Fruit fly (Drosophila melanogaster) whole organism, embryonic: Measurements from ENCODE around the gene Rtc1.

Source experiments
- CG1024 ChIP-seq: fragments of 200-800 bp; sonication (Bioruptor generic); IDR thresholded peaks from 2 replicates; pipeline ENCODE4 v1.3.6; 2022; ENCODE audit warnings: missing biosample characterization, missing genetic modification characterization
- CG11504 ChIP-seq: fragments of 200-800 bp; sonication (Bioruptor generic); optimal IDR thresholded peaks from 3 replicates; lab custom pipeline; 2019; ENCODE audit warnings: missing biosample characterization, mild to moderate bottlenecking, missing genetic modification characterization, moderate library complexity
- CG13424 ChIP-seq: fragments of 200-800 bp; sonication (Bioruptor generic); optimal IDR thresholded peaks from 2 replicates; lab custom pipeline; 2019; ENCODE audit warnings: missing biosample characterization, mild to moderate bottlenecking, missing genetic modification characterization, moderate library complexity
- CG14860 ChIP-seq: fragments of 200-800 bp; sonication (Bioruptor generic); IDR thresholded peaks from 3 replicates; pipeline ENCODE4 v1.3.6; 2022; ENCODE audit warnings: missing biosample characterization, missing genetic modification characterization; ENCODE audit not compliant: partially characterized antibody
- CG15479 ChIP-seq: fragments of 200-800 bp; sonication (Bioruptor generic); optimal IDR thresholded peaks from 3 replicates; lab custom pipeline; 2019; ENCODE audit warnings: missing biosample characterization, mild to moderate bottlenecking, missing genetic modification characterization, moderate library complexity
- CG16813 ChIP-seq: fragments of 200-800 bp; sonication (Bioruptor generic); IDR thresholded peaks from 3 replicates; pipeline ENCODE4 v1.3.6; 2022; ENCODE audit warnings: missing biosample characterization, missing genetic modification characterization; ENCODE audit not compliant: partially characterized antibody
- CG18011 ChIP-seq: fragments of 200-800 bp; sonication (Bioruptor generic); optimal IDR thresholded peaks from 2 replicates; lab custom pipeline; 2017; ENCODE audit warnings: missing biosample characterization, missing genetic modification characterization, mild to moderate bottlenecking, moderate library complexity, missing genotype
- CG18262 ChIP-seq: fragments of 200-800 bp; optimal IDR thresholded peaks from 3 replicates; lab custom pipeline; 2019; ENCODE audit warnings: missing biosample characterization, mild to moderate bottlenecking, missing genetic modification characterization, moderate library complexity
- CG2199 ChIP-seq: fragments of 200-800 bp; sonication (Bioruptor generic); IDR thresholded peaks from 3 replicates; pipeline ENCODE4 v1.3.6; 2022; ENCODE audit warnings: missing biosample characterization, missing genetic modification characterization
- CG2712 ChIP-seq: fragments of 200-800 bp; optimal IDR thresholded peaks from 3 replicates; lab custom pipeline; 2019; ENCODE audit warnings: missing biosample characterization, mild to moderate bottlenecking, missing genetic modification characterization, moderate library complexity
- CG33213 ChIP-seq: fragments of 200-800 bp; sonication (Bioruptor generic); optimal IDR thresholded peaks from 3 replicates; lab custom pipeline; 2016; ENCODE audit warnings: missing biosample characterization, missing genetic modification characterization
- CG3407 ChIP-seq: fragments of 200-800 bp; sonication (Bioruptor generic); optimal IDR thresholded peaks from 2 replicates; lab custom pipeline; 2018; ENCODE audit warnings: missing biosample characterization, mild to moderate bottlenecking, missing genetic modification characterization
- CG43689 ChIP-seq: fragments of 200-800 bp; sonication (Bioruptor generic); IDR thresholded peaks from 2 replicates; pipeline ENCODE4 v1.3.6; 2022; ENCODE audit warnings: missing biosample characterization, missing genetic modification characterization
- CG9215 ChIP-seq: fragments of 200-800 bp; sonication (Bioruptor generic); IDR thresholded peaks from 2 replicates; pipeline ENCODE4 v1.3.6; 2022; ENCODE audit warnings: missing biosample characterization, missing genetic modification characterization
- CG9817 ChIP-seq: fragments of 200-800 bp; sonication (Bioruptor generic); optimal IDR thresholded peaks from 2 replicates; lab custom pipeline; 2018; ENCODE audit warnings: missing biosample characterization, mild to moderate bottlenecking, missing genetic modification characterization, moderate library complexity
- CG9876 ChIP-seq: fragments of 200-800 bp; sonication (Bioruptor generic); optimal IDR thresholded peaks from 2 replicates; lab custom pipeline; 2016; ENCODE audit warnings: missing biosample characterization, missing genetic modification characterization
- CG9932 ChIP-seq: fragments of 200-800 bp; sonication (Bioruptor generic); IDR thresholded peaks from 2 replicates; pipeline ENCODE4 v1.3.6; 2022; ENCODE audit warnings: missing biosample characterization, missing genetic modification characterization
- D19B ChIP-seq: fragments of 200-800 bp; sonication (Bioruptor generic); optimal IDR thresholded peaks from 2 replicates; lab custom pipeline; 2017; ENCODE audit warnings: missing biosample characterization, mild to moderate bottlenecking, missing genetic modification characterization
- Gsc ChIP-seq: fragments of 200-800 bp; sonication (Bioruptor generic); IDR thresholded peaks from 2 replicates; pipeline ENCODE4 v1.3.6; 2022; ENCODE audit warnings: missing biosample characterization, missing genetic modification characterization
- HHEX ChIP-seq: fragments of 200-800 bp; sonication (Bioruptor generic); optimal IDR thresholded peaks from 3 replicates; lab custom pipeline; 2017; ENCODE audit warnings: missing biosample characterization, mild to moderate bottlenecking, missing genetic modification characterization, missing genetic modification reagents
- Hmx ChIP-seq: fragments of 200-800 bp; sonication (Bioruptor generic); optimal IDR thresholded peaks from 2 replicates; lab custom pipeline; 2016; ENCODE audit warnings: missing biosample characterization, missing genetic modification characterization
- Lpt ChIP-seq: fragments of >200 bp; optimal IDR thresholded peaks from 2 replicates; lab custom pipeline; 2018; ENCODE audit warnings: missing biosample characterization, missing genetic modification characterization
- MBD-R2 ChIP-seq: fragments of 200-800 bp; sonication (Bioruptor generic); IDR thresholded peaks from 2 replicates; pipeline ENCODE4 v1.3.6; 2022; ENCODE audit warnings: missing biosample characterization, missing genetic modification characterization
- Med ChIP-seq: fragments of 200-800 bp; sonication (Bioruptor generic); peaks from one replicate; lab custom pipeline; 2016; ENCODE audit warnings: missing biosample characterization, missing genetic modification characterization, mild to moderate bottlenecking, inconsistent platforms, moderate library complexity
- NC2α ChIP-seq: fragments of 200-800 bp; sonication (Bioruptor generic); optimal IDR thresholded peaks from 2 replicates; lab custom pipeline; 2016; ENCODE audit warnings: missing biosample characterization, missing genetic modification characterization
- Nf-YC ChIP-seq: fragments of 200-800 bp; optimal IDR thresholded peaks from 3 replicates; lab custom pipeline; 2019; ENCODE audit warnings: missing biosample characterization, mild to moderate bottlenecking, missing genetic modification characterization, moderate library complexity
- Oli ChIP-seq: fragments of 200-800 bp; sonication (Bioruptor generic); optimal IDR thresholded peaks from 2 replicates; lab custom pipeline; 2018; ENCODE audit warnings: missing biosample characterization, mild to moderate bottlenecking, missing genetic modification characterization, moderate library complexity
- Rx ChIP-seq: fragments of 200-800 bp; sonication (Bioruptor generic); IDR thresholded peaks from 2 replicates; pipeline ENCODE4 v1.3.6; 2022; ENCODE audit warnings: missing biosample characterization, missing genetic modification characterization
- Xbp1 ChIP-seq: fragments of 200-800 bp; sonication (Bioruptor generic); optimal IDR thresholded peaks from 3 replicates; lab custom pipeline; 2016; ENCODE audit warnings: missing biosample characterization, mild to moderate bottlenecking, missing genetic modification characterization
- abd-A ChIP-seq: fragments of 200-800 bp; sonication (Bioruptor generic); optimal IDR thresholded peaks from 3 replicates; lab custom pipeline; 2019; ENCODE audit warnings: missing biosample characterization, mild to moderate bottlenecking, missing genetic modification characterization, moderate library complexity
- aop ChIP-seq: fragments of 200-800 bp; sonication (Bioruptor generic); IDR thresholded peaks from 2 replicates; pipeline ENCODE4 v1.3.6; 2022; ENCODE audit warnings: missing biosample characterization, missing genetic modification characterization
- bowl ChIP-seq: fragments of 200-800 bp; sonication (Bioruptor generic); IDR thresholded peaks from 2 replicates; pipeline ENCODE4 v1.3.6; 2022; ENCODE audit warnings: missing biosample characterization, missing genetic modification characterization
- bsh ChIP-seq, 2 experiments: fragments of 200-800 bp; sonication (Bioruptor generic); optimal IDR thresholded peaks; 2 replicates each; lab custom pipeline; 2017 to 2018; ENCODE audit warnings: mild to moderate bottlenecking in 2 of 2, missing biosample characterization in 2 of 2, missing genetic modification characterization in 2 of 2, moderate library complexity in 1 of 2
- cg ChIP-seq: fragments of 200-800 bp; sonication (Bioruptor generic); optimal IDR thresholded peaks from 3 replicates; lab custom pipeline; 2019; ENCODE audit warnings: missing biosample characterization, mild to moderate bottlenecking, missing genetic modification characterization, moderate library complexity
- croc ChIP-seq: fragments of 200-800 bp; sonication (Bioruptor generic); conservative IDR thresholded peaks from 3 replicates; pipeline ENCODE4 v1.3.6; 2022; ENCODE audit warnings: missing biosample characterization, missing genetic modification characterization
- ind ChIP-seq: fragments of 200-800 bp; sonication (Bioruptor generic); optimal IDR thresholded peaks from 3 replicates; lab custom pipeline; 2016; ENCODE audit warnings: missing biosample characterization, missing genetic modification characterization
- kni ChIP-seq: fragments of 200-800 bp; sonication (Bioruptor generic); optimal IDR thresholded peaks from 3 replicates; lab custom pipeline; 2017; ENCODE audit warnings: mild to moderate bottlenecking, missing biosample characterization, missing genetic modification reagents, missing genetic modification characterization
- lilli ChIP-seq: fragments of 200-800 bp; sonication (Bioruptor generic); optimal IDR thresholded peaks from 3 replicates; lab custom pipeline; 2016; ENCODE audit warnings: missing biosample characterization, missing genetic modification characterization
- lmd ChIP-seq: fragments of 200-800 bp; sonication (Bioruptor generic); IDR thresholded peaks from 2 replicates; pipeline ENCODE4 v1.3.6; 2022; ENCODE audit warnings: missing biosample characterization, missing genetic modification characterization
- lola ChIP-seq, 3 experiments: fragments of >200 bp in 2 of 3; fragments of 200-800 bp in 1 of 3; sonication (Bioruptor generic) in 1 of 3; optimal IDR thresholded peaks; 2 replicates each; lab custom pipeline; 2017 to 2019; ENCODE audit warnings: missing biosample characterization in 3 of 3, missing genetic modification characterization in 3 of 3, mild to moderate bottlenecking in 1 of 3, moderate library complexity in 1 of 3
- nerfin-2 ChIP-seq: fragments of 200-800 bp; sonication (Bioruptor generic); IDR thresholded peaks from 2 replicates; pipeline ENCODE4 v1.3.6; 2022; ENCODE audit warnings: missing biosample characterization, missing genetic modification characterization; ENCODE audit not compliant: partially characterized antibody
- onecut ChIP-seq: fragments of 200-800 bp; sonication (Bioruptor generic); IDR thresholded peaks from 2 replicates; pipeline ENCODE4 v1.3.6; 2022; ENCODE audit warnings: missing biosample characterization, missing genetic modification characterization
- phol ChIP-seq: fragments of 200-800 bp; sonication (Bioruptor generic); optimal IDR thresholded peaks from 3 replicates; lab custom pipeline; 2018; ENCODE audit warnings: missing biosample characterization, mild to moderate bottlenecking, missing genetic modification characterization, moderate library complexity
- pum ChIP-seq: fragments of 200-800 bp; sonication (Bioruptor generic); optimal IDR thresholded peaks from 2 replicates; lab custom pipeline; 2016; ENCODE audit warnings: missing biosample characterization, missing genetic modification characterization
- ro ChIP-seq: fragments of 200-800 bp; sonication (Bioruptor generic); IDR thresholded peaks from 2 replicates; pipeline ENCODE4 v1.3.6; 2022; ENCODE audit warnings: missing biosample characterization, missing genetic modification characterization
- sens ChIP-seq: fragments of 200-800 bp; sonication (Bioruptor generic); peaks from one replicate; lab custom pipeline; 2016; ENCODE audit warnings: missing biosample characterization, missing genetic modification characterization
- shn ChIP-seq: fragments of 200-800 bp; sonication (Bioruptor generic); optimal IDR thresholded peaks from 3 replicates; lab custom pipeline; 2016; ENCODE audit warnings: missing biosample characterization, missing genetic modification characterization
- slbo ChIP-seq: fragments of 200-800 bp; sonication (Bioruptor generic); IDR thresholded peaks from 2 replicates; pipeline ENCODE4 v1.3.6; 2022; ENCODE audit warnings: missing biosample characterization, missing genetic modification characterization
- sqz ChIP-seq: fragments of 200-800 bp; sonication (Bioruptor generic); optimal IDR thresholded peaks from 3 replicates; lab custom pipeline; 2018; ENCODE audit warnings: missing biosample characterization, mild to moderate bottlenecking, missing genetic modification characterization
- zf30C ChIP-seq: fragments of 200-800 bp; sonication (Bioruptor generic); optimal IDR thresholded peaks from 3 replicates; lab custom pipeline; 2018; ENCODE audit warnings: missing biosample characterization, mild to moderate bottlenecking, missing genetic modification characterization

The Rtc1 gene

dm6 chrX:13787282-13787850 is 30.4 kb downstream of the Rtc1 start (continued):
- peak in 1 of 3 experiments; percentile 10 for TF ChIP-seq lola (GFP tag; optimal IDR thresholded peaks at IDR 0.05; lab: Kevin White, UChicago)
- TF ChIP-seq shn (GFP tag; lab: Kevin White, UChicago), result no peak
- TF ChIP-seq nerfin-2 (GFP tag; lab: Robert Waterston, UW), result peak; percentile 54; the same call in 1 of the 2 replicates
- no peak for TF ChIP-seq HHEX
- peak; percentile 81 for TF ChIP-seq Med
- TF ChIP-seq CG3407 (GFP tag; lab: Kevin White, UChicago), result no peak
- no peak for TF ChIP-seq CG9817 (tag; lab: Kevin White, UChicago)
- TF ChIP-seq CG11504, result peak; percentile 36
- TF ChIP-seq CG14860 (GFP tag; lab: Robert Waterston, UW), result peak; percentile 47; the same call in 2 of the 3 replicates
- peak; percentile 6 for TF ChIP-seq CG18262 (tag; lab: Kevin White, UChicago)
- peak in 1 of 2 experiments; percentile 4 for TF ChIP-seq bsh (GFP tag; optimal IDR thresholded peaks at IDR 0.05; lab: Kevin White, UChicago)
- no peak for TF ChIP-seq CG9876
- TF ChIP-seq ind (GFP tag; lab: Kevin White, UChicago), result no peak
- TF ChIP-seq CG16813 (GFP tag; lab: Robert Waterston, UW), result 0 out of 3 replicates have a peak, but pooled peaks have one; percentile 42
- peak; percentile 24 for TF ChIP-seq phol (tag; lab: Kevin White, UChicago)
- no peak for TF ChIP-seq CG43689 (GFP tag; lab: Robert Waterston, UW)
- TF ChIP-seq CG13424 (tag; lab: Kevin White, UChicago), result no peak
- TF ChIP-seq Lpt (GFP tag; lab: Kevin White, UChicago), result no peak
- TF ChIP-seq cg (GFP tag; lab: Kevin White, UChicago), result peak; percentile 17
- peak; percentile 16 for TF ChIP-seq kni
- 0 out of 2 replicates have a peak, but pooled peaks have one; percentile 4 for TF ChIP-seq onecut (GFP tag; lab: Robert Waterston, UW)
- no peak for TF ChIP-seq NC2α (GFP tag; lab: Kevin White, UChicago)
- TF ChIP-seq CG1024 (GFP tag; lab: Robert Waterston, UW), result no peak
- TF ChIP-seq D19B (GFP tag; lab: Kevin White, UChicago), result peak; percentile 52
- TF ChIP-seq CG9932 (GFP tag; lab: Robert Waterston, UW), result no peak
- TF ChIP-seq abd-A, result peak; percentile 36
- no peak for TF ChIP-seq CG33213
- no peak for TF ChIP-seq Hmx
- TF ChIP-seq zf30C, result peak; percentile 22
- TF ChIP-seq CG2712 (tag; lab: Kevin White, UChicago), result peak; percentile 24
- TF ChIP-seq Gsc (GFP tag; lab: Robert Waterston, UW), result no peak
- no peak for TF ChIP-seq CG15479 (GFP tag; lab: Kevin White, UChicago)
- no peak for TF ChIP-seq CG2199 (GFP tag; lab: Robert Waterston, UW)
- TF ChIP-seq Rx (GFP tag; lab: Robert Waterston, UW), result no peak
- TF ChIP-seq sens (GFP tag; lab: Kevin White, UChicago), result peak; percentile 85
- no peak for TF ChIP-seq sqz (GFP tag; lab: Kevin White, UChicago)
- peak; percentile 8 for TF ChIP-seq Oli
- TF ChIP-seq, all 482 proteins: peak for 35

dm6 chrX:13788973-13789682 is 32.1 kb downstream of the Rtc1 start:
- TF ChIP-seq MBD-R2, result no peak
- peak; percentile 37 for TF ChIP-seq slbo
- peak; percentile 28 for TF ChIP-seq Nf-YC (tag; lab: Kevin White, UChicago)
- peak; percentile 34 for TF ChIP-seq cg (GFP tag; lab: Kevin White, UChicago)
- TF ChIP-seq CG18011 (GFP tag; lab: Kevin White, UChicago), result no peak
- TF ChIP-seq ro (GFP tag; lab: Robert Waterston, UW), result no peak
- TF ChIP-seq aop, result no peak
- no peak for TF ChIP-seq croc (GFP tag; lab: Robert Waterston, UW)
- peak; percentile 24 for TF ChIP-seq pum (GFP tag; lab: Kevin White, UChicago)
- 0 out of 2 replicates have a peak, but pooled peaks have one; percentile 23 for TF ChIP-seq CG9215 (GFP tag; lab: Robert Waterston, UW)
- no peak for TF ChIP-seq bowl
- TF ChIP-seq lilli (GFP tag; lab: Kevin White, UChicago), result peak; percentile 43
- peak; percentile 45 for TF ChIP-seq Xbp1 (GFP tag; lab: Kevin White, UChicago)
- peak; percentile 44; the same call in 1 of the 2 replicates for TF ChIP-seq lmd (GFP tag; lab: Robert Waterston, UW)
